Comparison of ENCODE assay signal across 2 worm cellular contexts in the genomic region with DNA sequence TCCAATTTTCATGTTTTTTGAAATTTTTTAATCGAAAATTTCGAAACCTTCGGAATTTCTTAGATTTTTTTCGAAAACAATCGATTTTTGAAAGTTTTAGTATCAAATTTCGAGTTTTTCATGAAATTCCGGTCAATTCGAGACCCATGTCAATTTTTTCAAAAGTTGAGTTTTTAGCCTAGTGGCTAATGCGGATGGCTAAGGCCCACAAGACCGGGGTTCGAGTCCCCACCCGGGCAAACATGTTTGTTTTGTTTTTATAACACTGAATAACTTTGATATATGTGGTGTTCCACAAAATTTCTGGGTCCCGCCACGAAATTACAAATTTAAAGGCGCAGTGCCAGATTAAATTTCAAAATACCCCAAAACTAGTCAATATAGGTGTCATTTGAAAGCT.
A peak's percentile ranks its signal among the peaks of the same experiment; 100 is the strongest.
TF ChIP-seq lines count a peak whose summit lies in the region.

No protein-coding gene starts in this region.

TF ChIP-seq in whole organism, L4 larva, 104 proteins besides CTCF, POLR2A, EP300 and RAD21:
- peak; percentile 72 for TF ChIP-seq aha-1 (tag; lab: Kevin White, UChicago)
- no peak for TF ChIP-seq fkh-10 (GFP tag; optimal IDR thresholded peaks at IDR 0.05; lab: Kevin White, UChicago)
- no peak for TF ChIP-seq saeg-2 (GFP tag; IDR thresholded peaks at IDR 0.05; lab: Robert Waterston, UW)
- TF ChIP-seq nhr-42 (GFP tag; IDR thresholded peaks at IDR 0.05; lab: Robert Waterston, UW): no peak
- TF ChIP-seq unc-39 (tag; optimal IDR thresholded peaks at IDR 0.05; lab: Kevin White, UChicago): no peak
- no peak for TF ChIP-seq dpl-1 (GFP tag; optimal IDR thresholded peaks at IDR 0.05; lab: Kevin White, UChicago)
- no peak for TF ChIP-seq jun-1 (tag; optimal IDR thresholded peaks at IDR 0.05; lab: Kevin White, UChicago)
- TF ChIP-seq nhr-111 (GFP tag; optimal IDR thresholded peaks at IDR 0.05; lab: Kevin White, UChicago): no peak
- no peak for TF ChIP-seq cey-2 (tag; optimal IDR thresholded peaks at IDR 0.05; lab: Kevin White, UChicago; ENCODE audit: borderline replicate concordance, insufficient read depth)
- no peak for TF ChIP-seq egl-43 (GFP tag; IDR thresholded peaks at IDR 0.05; lab: Robert Waterston, UW)
- TF ChIP-seq madf-5 (GFP tag; IDR thresholded peaks at IDR 0.05; lab: Robert Waterston, UW): no peak
- TF ChIP-seq lin-38 (GFP tag; IDR thresholded peaks at IDR 0.05; lab: Robert Waterston, UW): 0 out of 2 replicates have a peak, but pooled peaks have one; percentile 32
- TF ChIP-seq F44E2.7 (GFP tag; IDR thresholded peaks at IDR 0.05; lab: Robert Waterston, UW): no peak
- no peak for TF ChIP-seq sdz-12 (GFP tag; optimal IDR thresholded peaks at IDR 0.05; lab: Kevin White, UChicago)
- TF ChIP-seq nhr-41 (GFP tag; IDR thresholded peaks at IDR 0.05; lab: Robert Waterston, UW): no peak

TF ChIP-seq in whole organism, young adult, 124 proteins besides CTCF, POLR2A, EP300 and RAD21:
- 0 out of 2 replicates have a peak, but pooled peaks have one; percentile 17 for TF ChIP-seq D2030.7 (GFP tag; IDR thresholded peaks at IDR 0.05; lab: Robert Waterston, UW)
- TF ChIP-seq sea-2 (GFP tag; IDR thresholded peaks at IDR 0.05; lab: Robert Waterston, UW): no peak
- TF ChIP-seq rpc-1 (optimal IDR thresholded peaks at IDR 0.05; lab: Kevin White, UChicago): peak; percentile 35
- peak; percentile 68 for TF ChIP-seq rpc-1 (tag; optimal IDR thresholded peaks at IDR 0.05; lab: Kevin White, UChicago)
- TF ChIP-seq F23B12.7 (tag; optimal IDR thresholded peaks at IDR 0.05; lab: Kevin White, UChicago; ENCODE audit: insufficient read depth): no peak
- no peak for TF ChIP-seq mcd-1 (GFP tag; IDR thresholded peaks at IDR 0.05; lab: Robert Waterston, UW)
- TF ChIP-seq F37B4.10 (GFP tag; IDR thresholded peaks at IDR 0.05; lab: Robert Waterston, UW): no peak
- TF ChIP-seq tbp1 (GFP tag; optimal IDR thresholded peaks at IDR 0.05; lab: Kevin White, UChicago): peak; percentile 77
- TF ChIP-seq B0261.1 (tag; optimal IDR thresholded peaks at IDR 0.05; lab: Kevin White, UChicago): peak; percentile 53
TF ChIP-seq in whole organism, young adult: peak in this region for 4.
